Fruit fly (Drosophila melanogaster) whole organism, prepupa: Measurements from ENCODE around the gene CG10154.
A peak's percentile ranks its signal among the peaks of the same experiment; 100 is the strongest.

ENCODE experiments used
- CG10669 ChIP-seq: fragments of 200-800 bp; sonication (Bioruptor generic); optimal IDR thresholded peaks from 3 replicates; lab custom pipeline; 2018; ENCODE audit warnings: missing biosample characterization, mild to moderate bottlenecking, missing genetic modification characterization, moderate library complexity
- CG15336 ChIP-seq: fragments of 200-800 bp; sonication (Bioruptor generic); IDR thresholded peaks from 2 replicates; pipeline ENCODE4 v1.3.6; 2022; ENCODE audit warnings: missing biosample characterization, missing genetic modification characterization
- CG1621 ChIP-seq: fragments of 200-800 bp; sonication (Bioruptor generic); optimal IDR thresholded peaks from 3 replicates; lab custom pipeline; 2018; ENCODE audit warnings: missing biosample characterization, mild to moderate bottlenecking, missing genetic modification characterization
- CG3032 ChIP-seq: fragments of 200-800 bp; optimal IDR thresholded peaks from 2 replicates; lab custom pipeline; 2019; ENCODE audit warnings: missing biosample characterization, mild to moderate bottlenecking, missing genetic modification characterization, moderate library complexity
- CG32006 ChIP-seq: fragments of 200-800 bp; sonication (Bioruptor generic); optimal IDR thresholded peaks from 3 replicates; lab custom pipeline; 2017; ENCODE audit warnings: missing biosample characterization, mild to moderate bottlenecking, missing genetic modification characterization
- CG34406 ChIP-seq: fragments of 200-800 bp; sonication (Bioruptor generic); optimal IDR thresholded peaks from 3 replicates; lab custom pipeline; 2016; ENCODE audit warnings: missing biosample characterization, missing genetic modification characterization
- CG4318 ChIP-seq: fragments of 200-800 bp; sonication (Bioruptor generic); optimal IDR thresholded peaks from 3 replicates; lab custom pipeline; 2017; ENCODE audit warnings: missing biosample characterization, mild to moderate bottlenecking, missing genetic modification characterization
- CG6163 ChIP-seq: fragments of 200-800 bp; sonication (Bioruptor generic); IDR thresholded peaks from 3 replicates; pipeline ENCODE4 v1.3.6; 2022; ENCODE audit warnings: missing biosample characterization, missing genetic modification characterization
- CG6276 ChIP-seq: fragments of 200-800 bp; sonication (Bioruptor generic); optimal IDR thresholded peaks from 2 replicates; lab custom pipeline; 2017; ENCODE audit warnings: missing biosample characterization, mild to moderate bottlenecking, missing genetic modification characterization
- CG6792 ChIP-seq: fragments of 200-800 bp; sonication (Bioruptor generic); optimal IDR thresholded peaks from 3 replicates; lab custom pipeline; 2016; ENCODE audit warnings: missing biosample characterization, missing genetic modification characterization
- CG6808 ChIP-seq: fragments of 200-800 bp; sonication (Bioruptor generic); optimal IDR thresholded peaks from 3 replicates; lab custom pipeline; 2017; ENCODE audit warnings: missing biosample characterization, missing genetic modification characterization, mild to moderate bottlenecking, moderate library complexity, missing genetic modification reagents
- CG7368 ChIP-seq: fragments of 200-800 bp; sonication (Bioruptor generic); optimal IDR thresholded peaks from 3 replicates; lab custom pipeline; 2016; ENCODE audit warnings: missing biosample characterization, missing genetic modification characterization
- CG8119 ChIP-seq: fragments of 200-800 bp; sonication (Bioruptor generic); IDR thresholded peaks from 3 replicates; pipeline ENCODE4 v1.3.6; 2022; ENCODE audit warnings: missing biosample characterization, missing genetic modification characterization
- CG8319 ChIP-seq: fragments of 200-800 bp; sonication (Bioruptor generic); optimal IDR thresholded peaks from 3 replicates; lab custom pipeline; 2016; ENCODE audit warnings: missing biosample characterization, missing genetic modification characterization
- CG8632 ChIP-seq: fragments of 200-800 bp; sonication (Bioruptor generic); optimal IDR thresholded peaks from 3 replicates; lab custom pipeline; 2016; ENCODE audit warnings: missing biosample characterization, missing genetic modification characterization
- Eip93F ChIP-seq: fragments of 200-800 bp; sonication (Bioruptor generic); optimal IDR thresholded peaks from 2 replicates; lab custom pipeline; 2016; ENCODE audit warnings: missing biosample characterization, mild to moderate bottlenecking, missing genetic modification characterization
- Ets96B ChIP-seq: fragments of 200-800 bp; optimal IDR thresholded peaks from 2 replicates; lab custom pipeline; 2019; ENCODE audit warnings: missing biosample characterization, mild to moderate bottlenecking, missing genetic modification characterization, moderate library complexity
- Gug ChIP-seq: fragments of 200-800 bp; sonication (Bioruptor generic); IDR thresholded peaks from 2 replicates; pipeline ENCODE4 v1.3.6; 2022; ENCODE audit warnings: missing biosample characterization, missing genetic modification characterization
- Hr39 ChIP-seq: fragments of 200-800 bp; sonication (Bioruptor generic); optimal IDR thresholded peaks from 2 replicates; lab custom pipeline; 2016; ENCODE audit warnings: missing biosample characterization, missing genetic modification characterization
- Met ChIP-seq: fragments of 200-800 bp; sonication (Bioruptor generic); optimal IDR thresholded peaks from 3 replicates; lab custom pipeline; 2016; ENCODE audit warnings: missing biosample characterization, missing genetic modification characterization
- Smox ChIP-seq: fragments of 200-800 bp; sonication (Bioruptor generic); optimal IDR thresholded peaks from 3 replicates; lab custom pipeline; 2016; ENCODE audit warnings: missing biosample characterization, missing genetic modification characterization
- Sox102F ChIP-seq: fragments of 200-800 bp; sonication (Bioruptor generic); optimal IDR thresholded peaks from 2 replicates; lab custom pipeline; 2016; ENCODE audit warnings: missing biosample characterization, mild to moderate bottlenecking, missing genetic modification characterization
- Sox15 ChIP-seq: fragments of 200-800 bp; sonication (Bioruptor generic); optimal IDR thresholded peaks from 3 replicates; lab custom pipeline; 2016; ENCODE audit warnings: missing biosample characterization, missing genetic modification characterization
- achi ChIP-seq: fragments of 200-800 bp; sonication (Bioruptor generic); optimal IDR thresholded peaks from 3 replicates; lab custom pipeline; 2016; ENCODE audit warnings: missing biosample characterization, missing genetic modification characterization
- acj6 ChIP-seq: fragments of 200-800 bp; sonication (Bioruptor generic); optimal IDR thresholded peaks from 3 replicates; lab custom pipeline; 2016; ENCODE audit warnings: missing biosample characterization, missing genetic modification characterization
- cyc ChIP-seq: fragments of 200-800 bp; sonication (Bioruptor generic); optimal IDR thresholded peaks from 3 replicates; lab custom pipeline; 2016; ENCODE audit warnings: missing biosample characterization, missing genetic modification characterization
- dsx ChIP-seq: fragments of 200-800 bp; optimal IDR thresholded peaks from 3 replicates; lab custom pipeline; 2019; ENCODE audit warnings: missing biosample characterization, mild to moderate bottlenecking, missing genetic modification characterization, moderate library complexity; ENCODE audit not compliant: poor library complexity, severe bottlenecking
- esn ChIP-seq: fragments of 200-800 bp; sonication (Bioruptor generic); optimal IDR thresholded peaks from 2 replicates; lab custom pipeline; 2016; ENCODE audit warnings: missing biosample characterization, mild to moderate bottlenecking, missing genetic modification characterization, moderate library complexity
- fd85E ChIP-seq: fragments of 200-800 bp; sonication (Bioruptor generic); optimal IDR thresholded peaks from 3 replicates; lab custom pipeline; 2016; ENCODE audit warnings: missing biosample characterization, missing genetic modification characterization
- pdm3 ChIP-seq: fragments of 200-800 bp; sonication (Bioruptor generic); optimal IDR thresholded peaks from 3 replicates; lab custom pipeline; 2016; ENCODE audit warnings: missing biosample characterization, missing genetic modification characterization
- salr ChIP-seq, 2 experiments: fragments of 200-800 bp; sonication (Bioruptor generic); optimal IDR thresholded peaks; 3 replicates each; lab custom pipeline; 2016 to 2018; ENCODE audit warnings: missing biosample characterization in 2 of 2, missing genetic modification characterization in 2 of 2, mild to moderate bottlenecking in 1 of 2
- svp ChIP-seq: fragments of 200-800 bp; sonication (Bioruptor generic); peaks from one replicate; lab custom pipeline; 2016; ENCODE audit warnings: missing biosample characterization, missing genetic modification characterization

CG10154 gene

dm6 chr3L:13425571-13425970, 11.4 kb downstream of the CG10154 start, which contains the start of gene CG14106:
Gene CG14106 (minus strand): TSS chr3L:13425671.
- no peak for TF ChIP-seq CG34406
- no peak for TF ChIP-seq Hr39
- TF ChIP-seq cyc: no peak
- TF ChIP-seq Sox102F (GFP tag; lab: Kevin White, UChicago): no peak
- no peak for TF ChIP-seq Smox (GFP tag; lab: Kevin White, UChicago)
- no peak for TF ChIP-seq esn (GFP tag; lab: Kevin White, UChicago)
- TF ChIP-seq CG15336 (GFP tag; lab: Robert Waterston, UW): no peak
- no peak for TF ChIP-seq CG7368 (GFP tag; lab: Kevin White, UChicago)
- TF ChIP-seq pdm3 (GFP tag; lab: Kevin White, UChicago): no peak
- TF ChIP-seq achi: no peak
- TF ChIP-seq CG4318: no peak
- no peak for TF ChIP-seq CG6276 (GFP tag; lab: Kevin White, UChicago)
- TF ChIP-seq CG8319: no peak
- TF ChIP-seq CG32006 (GFP tag; lab: Kevin White, UChicago): no peak
- TF ChIP-seq CG3032 (tag; lab: Kevin White, UChicago): no peak
- TF ChIP-seq Sox15 (GFP tag; lab: Kevin White, UChicago): no peak
- no peak for TF ChIP-seq Gug

- TF ChIP-seq CG10669 (GFP tag; lab: Kevin White, UChicago): no peak
- no peak for TF ChIP-seq achi
- no peak for TF ChIP-seq CG8119 (GFP tag; lab: Robert Waterston, UW)
Measured at dm6 chr3L:13424068-13424467, 12.9 kb downstream of the CG10154 start, which contains the start of gene CG33263. Gene CG33263 (minus strand): TSS chr3L:13424168.

- TF ChIP-seq CG3032 (tag; lab: Kevin White, UChicago): no peak
- no peak for TF ChIP-seq Met
- TF ChIP-seq salr (GFP tag; optimal IDR thresholded peaks at IDR 0.05; lab: Kevin White, UChicago): no peak
- TF ChIP-seq fd85E (GFP tag; lab: Kevin White, UChicago): no peak
- TF ChIP-seq Eip93F: no peak
- no peak for TF ChIP-seq Sox102F (GFP tag; lab: Kevin White, UChicago)
- TF ChIP-seq CG6163 (GFP tag; lab: Robert Waterston, UW): no peak
- TF ChIP-seq CG10669 (GFP tag; lab: Kevin White, UChicago): no peak
- TF ChIP-seq CG6808: no peak
- TF ChIP-seq Ets96B (tag; lab: Kevin White, UChicago): no peak
- no peak for TF ChIP-seq acj6 (GFP tag; lab: Kevin White, UChicago)
- TF ChIP-seq CG4318: no peak
- TF ChIP-seq dsx: no peak
- no peak for TF ChIP-seq esn (GFP tag; lab: Kevin White, UChicago)
- TF ChIP-seq achi: no peak
- TF ChIP-seq CG8319: no peak
Measured at dm6 chr3L:13422286-13422787, 14.6 kb downstream of the CG10154 start, which contains the start of gene CG32121. Gene CG32121 (minus strand): TSS chr3L:13422336.

dm6 chr3L:13420212-13420611, 16.7 kb downstream of the CG10154 start:
- TF ChIP-seq CG8632: no peak

- TF ChIP-seq svp (GFP tag; lab: Kevin White, UChicago) (peak; percentile 42), pdm3 (GFP tag; lab: Kevin White, UChicago) (no peak), Ets96B (tag; lab: Kevin White, UChicago) (no peak), CG1621 (tag; lab: Kevin White, UChicago) (peak; percentile 43), CG6163 (GFP tag; lab: Robert Waterston, UW) (no peak), CG8119 (GFP tag; lab: Robert Waterston, UW) (no peak), Sox15 (GFP tag; lab: Kevin White, UChicago) (no peak), CG8632 (no peak), CG6792 (no peak), Eip93F (no peak)
- TF ChIP-seq, all 60 proteins: peak for 2
Measured at dm6 chr3L:13412886-13413224, 24.1 kb downstream of the CG10154 start.
